Fruit fly (Drosophila melanogaster): Measurements from ENCODE around the gene CG15330.

DNA sequence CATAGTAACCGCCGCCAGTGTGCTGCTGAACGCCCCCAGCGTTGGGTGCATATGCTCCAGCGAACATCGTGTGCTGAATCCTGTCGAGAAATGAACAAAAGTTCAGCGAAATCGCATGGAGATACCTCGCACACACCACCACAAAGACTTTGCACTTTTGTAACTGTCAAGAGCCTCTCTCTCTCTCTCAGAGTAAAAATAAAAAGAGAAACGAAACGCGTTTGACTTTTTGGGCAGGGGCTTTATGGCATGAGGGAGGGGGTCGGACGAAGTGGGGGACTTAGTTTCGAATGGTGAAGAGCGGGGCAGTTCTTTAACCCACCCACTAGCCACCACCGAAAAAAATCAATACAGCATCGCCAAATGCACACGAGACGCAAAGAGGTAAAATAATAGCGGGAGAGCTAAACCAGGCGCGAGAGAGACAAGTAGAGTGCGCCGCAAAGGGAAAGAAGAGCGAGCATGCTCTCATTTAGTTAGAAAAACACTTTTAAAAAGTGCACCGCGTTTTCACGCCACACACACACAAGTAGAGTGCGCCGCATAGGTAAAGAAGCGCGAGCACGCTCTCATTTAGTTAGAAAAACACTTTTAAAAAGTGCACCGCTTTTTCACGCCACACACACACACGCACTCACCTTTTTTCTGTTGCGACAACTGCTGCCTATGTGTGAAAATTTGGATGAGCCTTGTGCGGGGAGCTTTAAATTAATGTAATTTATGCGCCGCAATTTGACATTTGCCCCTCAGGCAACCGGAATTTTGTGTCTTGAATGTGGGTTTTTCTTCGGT is 25.4 kb upstream of the CG15330 start:
- no peak for TF ChIP-seq psq (GFP tag; optimal IDR thresholded peaks at IDR 0.05)
- no peak for TF ChIP-seq woc (GFP tag; optimal IDR thresholded peaks at IDR 0.05)
